Fruit fly (Drosophila melanogaster) whole organism, larva: ENCODE measurements around the gene Gale.

Source experiments
- noc ChIP-seq: fragments of 200-800 bp; sonication (Bioruptor generic); optimal IDR thresholded peaks from 3 replicates; lab custom pipeline; 2019; ENCODE audit warnings: missing biosample characterization, mild to moderate bottlenecking, missing genetic modification characterization, moderate library complexity

The Gale gene

dm6 chr3L:648155-649024 is at the start of gene Gale:
Gale (plus strand) TSS chr3L:648555.
- peak; percentile 42 for TF ChIP-seq noc (tag; lab: Kevin White, UChicago)

- TF ChIP-seq noc (tag; lab: Kevin White, UChicago), result no peak
These were observed 47.3 kb upstream of the Gale start for dm6 chr3L:601104-601503.

dm6 chr3L:601559-602136 is 46.7 kb upstream of the Gale start:
- TF ChIP-seq noc (tag; lab: Kevin White, UChicago), result no peak

- no peak for TF ChIP-seq noc (tag; lab: Kevin White, UChicago)
These were observed 45.8 kb upstream of the Gale start for dm6 chr3L:602531-602930.

dm6 chr3L:603188-603587 is 45.2 kb upstream of the Gale start:
- TF ChIP-seq noc (tag; lab: Kevin White, UChicago), result no peak

dm6 chr3L:603847-604550 is 44.4 kb upstream of the Gale start, which contains the start of gene CG13893:
CG13893 (minus strand) TSS chr3L:604008.
- TF ChIP-seq noc (tag; lab: Kevin White, UChicago), result peak; percentile 36

- TF ChIP-seq noc (tag; lab: Kevin White, UChicago), result no peak
These were observed 43.7 kb upstream of the Gale start for dm6 chr3L:604701-605100.

- peak; percentile 17 for TF ChIP-seq noc (tag; lab: Kevin White, UChicago)
These were observed 41.6 kb upstream of the Gale start, which contains the start of gene Reg-2 for dm6 chr3L:606490-607327. Reg-2 (minus strand) TSS chr3L:606569.

dm6 chr3L:607551-608314 is 40.6 kb upstream of the Gale start:
- TF ChIP-seq noc (tag; lab: Kevin White, UChicago), result no peak

dm6 chr3L:608362-608761 is 40.0 kb upstream of the Gale start:
- no peak for TF ChIP-seq noc (tag; lab: Kevin White, UChicago)

- TF ChIP-seq noc (tag; lab: Kevin White, UChicago), result no peak
These were observed 39.2 kb upstream of the Gale start for dm6 chr3L:609163-609562.

- no peak for TF ChIP-seq noc (tag; lab: Kevin White, UChicago)
These were observed 37.6 kb upstream of the Gale start for dm6 chr3L:610765-611164.

- TF ChIP-seq noc (tag; lab: Kevin White, UChicago), result peak; percentile 62
These were observed 36.4 kb upstream of the Gale start for dm6 chr3L:611639-612611.
